Fruit fly (Drosophila melanogaster) S2 (cell line): Measurements from ENCODE around the gene nero.

Experiments used
- CG8478 ChIP-seq: fragments of >200 bp; optimal IDR thresholded peaks from 2 replicates; lab custom pipeline; 2018
- CTCF ChIP-seq, 2 experiments: fragments of >200 bp; optimal IDR thresholded peaks; 2 replicates each; lab custom pipeline; 2018

nero gene

dm6 chr3R:31724580-31725320 is 22.6 kb downstream of the nero start:
- no peak for TF ChIP-seq CG8478 (lab: Kevin White, UChicago)
- no peak for TF ChIP-seq CTCF (optimal IDR thresholded peaks at IDR 0.05; lab: Kevin White, UChicago)

DNA sequence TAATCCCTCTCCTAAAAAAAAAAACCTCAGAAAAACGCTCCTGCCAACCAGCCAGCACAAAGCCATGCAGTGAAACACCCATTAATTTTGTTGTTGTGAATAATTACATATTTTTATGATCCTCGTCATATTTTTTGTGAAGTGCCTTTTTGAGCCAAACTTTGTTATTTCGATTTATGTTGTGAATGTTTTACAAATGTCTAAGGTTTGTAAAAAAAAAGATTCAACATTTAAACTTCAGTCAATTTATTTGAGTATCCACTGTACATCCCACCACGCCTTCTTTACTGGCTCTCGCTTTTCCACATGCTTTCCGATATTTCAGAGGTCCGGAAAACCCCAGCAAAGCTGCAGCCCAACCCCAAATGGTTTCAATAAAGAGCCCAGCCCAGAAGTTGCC is 23.2 kb downstream of the nero start:
- TF ChIP-seq CTCF (optimal IDR thresholded peaks at IDR 0.05; lab: Kevin White, UChicago) (no peak), CG8478 (lab: Kevin White, UChicago) (no peak)

dm6 chr3R:31723206-31723933 is 24.0 kb downstream of the nero start:
- TF ChIP-seq CTCF (optimal IDR thresholded peaks at IDR 0.05; lab: Kevin White, UChicago) (no peak), CG8478 (lab: Kevin White, UChicago) (no peak)

DNA sequence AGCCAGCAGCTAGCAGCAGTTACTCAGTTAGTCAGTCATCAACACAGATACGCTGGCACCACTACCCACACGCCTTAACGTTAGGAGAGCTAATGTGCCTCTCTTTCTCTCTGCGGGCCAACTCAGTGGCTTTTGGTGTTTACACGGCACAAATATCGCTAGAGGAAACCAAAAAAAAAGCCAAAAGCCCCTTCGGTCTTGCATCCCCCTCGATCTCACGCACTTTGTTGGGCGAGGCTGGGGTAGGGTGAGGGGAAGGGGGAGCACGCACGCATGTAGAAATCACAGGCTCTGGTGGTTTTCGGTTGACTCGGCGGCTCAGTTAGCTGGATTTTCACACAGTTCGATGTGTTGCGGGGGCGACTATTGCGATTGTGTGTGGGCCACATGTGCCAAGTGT is 25.4 kb downstream of the nero start:
- TF ChIP-seq CTCF (optimal IDR thresholded peaks at IDR 0.05; lab: Kevin White, UChicago) (no peak), CG8478 (lab: Kevin White, UChicago) (no peak)

DNA sequence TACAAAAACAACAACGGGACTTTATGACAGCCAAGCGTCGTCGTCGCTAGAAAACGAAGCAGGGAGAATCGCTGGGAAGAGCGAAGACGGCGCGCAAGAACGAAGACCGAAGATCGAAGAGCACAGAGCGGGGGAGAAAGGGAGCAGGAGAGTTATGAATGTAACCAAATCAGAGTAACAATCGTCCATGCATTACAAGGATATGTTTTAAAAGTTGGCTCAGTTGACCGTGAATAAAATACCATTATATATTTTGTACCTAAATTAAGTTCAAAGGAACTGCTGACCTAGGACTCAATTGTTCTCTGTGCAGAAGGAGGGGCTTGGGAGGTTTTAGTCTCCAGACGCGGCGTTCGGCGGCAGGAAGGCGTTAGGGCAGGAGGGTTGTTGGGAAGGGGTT is 25.9 kb downstream of the nero start:
- TF ChIP-seq CG8478 (lab: Kevin White, UChicago) (no peak), CTCF (optimal IDR thresholded peaks at IDR 0.05; lab: Kevin White, UChicago) (no peak)

DNA sequence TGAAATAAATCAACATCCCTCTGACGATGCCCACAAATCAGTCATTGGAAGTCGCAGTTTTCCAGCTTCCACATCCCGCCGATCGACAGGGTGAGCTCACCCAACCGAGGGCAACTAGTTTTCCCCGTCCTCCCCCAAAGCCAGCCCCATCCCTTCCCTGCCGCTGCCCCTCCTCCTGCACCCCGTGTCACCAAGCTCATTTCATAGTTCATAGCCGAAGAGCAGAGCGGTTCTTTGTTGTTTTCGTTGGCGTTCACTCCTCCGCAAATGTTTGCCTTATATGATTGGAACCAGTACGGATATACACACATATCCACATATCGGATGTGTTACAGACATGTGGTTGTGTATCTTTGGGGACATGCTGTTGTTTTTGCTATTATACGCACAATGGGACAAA is 27.2 kb downstream of the nero start:
- TF ChIP-seq CG8478 (lab: Kevin White, UChicago) (no peak), CTCF (optimal IDR thresholded peaks at IDR 0.05; lab: Kevin White, UChicago) (no peak)

- TF ChIP-seq CG8478 (lab: Kevin White, UChicago): no peak
- TF ChIP-seq CTCF (optimal IDR thresholded peaks at IDR 0.05; lab: Kevin White, UChicago): no peak
These were observed 27.9 kb downstream of the nero start for dm6 chr3R:31719497-31719896.

DNA sequence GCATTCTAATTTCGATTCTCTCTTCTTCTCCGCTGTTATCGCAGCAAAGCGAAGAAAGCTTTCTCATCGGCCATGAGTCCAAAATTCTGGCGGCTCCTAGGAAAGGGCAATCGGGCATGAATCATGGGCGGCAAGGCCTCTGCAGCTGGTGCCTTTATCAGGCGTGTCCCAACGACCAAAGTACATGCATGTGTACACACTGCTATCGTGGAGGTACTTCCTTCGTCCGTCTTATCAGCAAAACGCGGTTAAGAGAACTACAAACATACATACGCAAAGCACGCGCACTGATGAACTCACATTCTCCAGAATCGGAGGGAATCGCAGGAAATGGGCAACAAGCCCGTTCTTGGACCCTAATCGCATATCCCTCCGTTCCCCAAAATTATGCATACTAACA is 28.4 kb downstream of the nero start:
- no peak for TF ChIP-seq CTCF (optimal IDR thresholded peaks at IDR 0.05; lab: Kevin White, UChicago)
- TF ChIP-seq CG8478 (lab: Kevin White, UChicago): no peak

- TF ChIP-seq CTCF (optimal IDR thresholded peaks at IDR 0.05; lab: Kevin White, UChicago) (no peak), CG8478 (lab: Kevin White, UChicago) (no peak)
These were observed 29.2 kb downstream of the nero start for dm6 chr3R:31718168-31718565.

- TF ChIP-seq CTCF (optimal IDR thresholded peaks at IDR 0.05; lab: Kevin White, UChicago) (no peak), CG8478 (lab: Kevin White, UChicago) (no peak)
These were observed 29.8 kb downstream of the nero start for dm6 chr3R:31717299-31718167.

DNA sequence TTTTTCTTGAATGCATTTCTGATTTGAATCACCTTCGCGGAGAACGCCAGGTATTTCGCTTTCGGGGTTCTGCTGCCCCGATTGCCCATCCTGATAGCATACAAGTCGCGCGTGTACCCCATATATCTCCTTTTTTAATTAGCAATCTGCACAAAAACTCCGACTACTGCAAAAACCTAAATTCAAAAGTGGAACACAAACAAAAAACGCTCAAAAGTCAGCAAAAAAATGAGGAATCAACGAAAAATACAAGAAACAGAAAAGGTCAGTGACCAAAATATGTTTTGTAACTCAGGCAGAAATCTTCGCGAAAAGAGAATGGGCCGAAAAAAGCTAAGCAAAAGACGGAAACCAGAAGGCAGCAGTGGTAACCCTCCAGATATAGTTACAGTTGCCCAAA is 31.1 kb downstream of the nero start:
- TF ChIP-seq CG8478 (lab: Kevin White, UChicago) (no peak), CTCF (optimal IDR thresholded peaks at IDR 0.05; lab: Kevin White, UChicago) (no peak)

DNA sequence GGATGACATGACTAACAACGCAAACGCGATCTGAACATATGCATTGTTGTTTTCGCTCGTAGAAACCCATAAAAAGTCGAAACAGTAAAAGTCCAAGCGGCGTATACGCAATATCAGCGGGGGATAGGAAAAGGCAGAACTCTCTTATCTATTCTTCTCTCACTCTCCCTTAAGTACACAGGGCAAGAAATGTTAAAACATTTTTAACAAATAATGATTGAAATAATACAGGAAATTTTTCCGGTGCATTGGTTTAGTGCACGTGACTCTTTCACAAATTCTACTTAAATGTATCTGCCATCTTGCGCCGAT is 31.7 kb downstream of the nero start:
- TF ChIP-seq CG8478 (lab: Kevin White, UChicago) (no peak), CTCF (optimal IDR thresholded peaks at IDR 0.05; lab: Kevin White, UChicago) (no peak)

- TF ChIP-seq CG8478 (lab: Kevin White, UChicago): no peak
- TF ChIP-seq CTCF (optimal IDR thresholded peaks at IDR 0.05; lab: Kevin White, UChicago): no peak
These were observed 32.3 kb downstream of the nero start for dm6 chr3R:31714876-31715712.
